Worm (Caenorhabditis elegans) whole organism, L4 larva: Measurements from ENCODE around the gene K08E7.8.
A peak's percentile ranks its signal among the peaks of the same experiment; 100 is the strongest.

Experiments
- F44E2.7 ChIP-seq: fragments of 200-800 bp; sonication (Bioruptor generic); IDR thresholded peaks from 2 replicates; pipeline ENCODE4 v2.1.2; 2022; ENCODE audit warnings: missing genetic modification characterization, missing compliant biosample characterization
- T20F7.1 ChIP-seq: fragments of 200-800 bp; sonication (Bioruptor generic); optimal IDR thresholded peaks from 2 replicates; lab custom pipeline; 2018; ENCODE audit warnings: mild to moderate bottlenecking, missing genetic modification characterization, missing compliant biosample characterization
- Y105C5A.15 ChIP-seq: fragments of 200-800 bp; sonication (Bioruptor generic); IDR thresholded peaks from 2 replicates; pipeline ENCODE4 v1.3.6; 2022; ENCODE audit warnings: missing genetic modification characterization, missing compliant biosample characterization
- Y48G9A.11 ChIP-seq: fragments of 200-800 bp; sonication (Bioruptor generic); IDR thresholded peaks from 2 replicates; pipeline ENCODE4 v1.3.6; 2022; ENCODE audit warnings: missing genetic modification reagents, missing genetic modification characterization, missing compliant biosample characterization
- ZK337.2 ChIP-seq: fragments of 200-800 bp; sonication (Bioruptor generic); IDR thresholded peaks from 2 replicates; pipeline ENCODE4 v1.3.6; 2022; ENCODE audit warnings: missing genetic modification reagents, missing genetic modification characterization, missing compliant biosample characterization
- ZK546.5 ChIP-seq, 2 experiments: sonication (generic microtip); optimal IDR thresholded peaks; 2 replicates each; lab custom pipeline; 2017; ENCODE audit warnings: missing biosample characterization in 2 of 2, missing genetic modification characterization in 2 of 2
- ama-1 ChIP-seq: fragments of 150-350 bp; optimal IDR thresholded peaks from 2 replicates; lab custom pipeline; 2014; ENCODE audit warnings: inconsistent platforms, mixed read lengths
- arid-1 ChIP-seq: fragments of 200-800 bp; sonication (Bioruptor generic); conservative IDR thresholded peaks from 2 replicates; pipeline ENCODE4 v1.3.6; 2022; ENCODE audit warnings: missing genetic modification reagents, missing genetic modification characterization, missing compliant biosample characterization
- attf-4 ChIP-seq: sonication (generic microtip); optimal IDR thresholded peaks from 3 replicates; lab custom pipeline; 2017; ENCODE audit warnings: missing biosample characterization, missing genetic modification characterization
- ceh-20 ChIP-seq: fragments of 200-800 bp; sonication (Bioruptor generic); IDR thresholded peaks from 2 replicates; pipeline ENCODE4 v1.3.6; 2022; ENCODE audit warnings: missing genetic modification reagents, missing genetic modification characterization, missing compliant biosample characterization
- ceh-28 ChIP-seq: fragments of 150-350 bp; optimal IDR thresholded peaks from 2 replicates; lab custom pipeline; 2014; ENCODE audit warnings: missing biosample characterization, missing genetic modification reagents, missing genetic modification characterization
- ceh-62 ChIP-seq: sonication (generic microtip); optimal IDR thresholded peaks from 2 replicates; lab custom pipeline; 2017; ENCODE audit warnings: missing biosample characterization, missing genetic modification characterization
- cey-2 ChIP-seq: sonication (generic microtip); optimal IDR thresholded peaks from 3 replicates; lab custom pipeline; 2017; ENCODE audit warnings: missing genetic modification characterization, mild to moderate bottlenecking, missing compliant biosample characterization, antibody characterized with exemption, borderline replicate concordance; ENCODE audit not compliant: insufficient read depth
- daf-16 ChIP-seq, 3 experiments: sonication (generic microtip); optimal IDR thresholded peaks; 2 replicates each; lab custom pipeline; 2016 to 2017; ENCODE audit warnings: missing genetic modification characterization in 3 of 3, missing genetic modification reagents in 3 of 3, mild to moderate bottlenecking in 2 of 3, missing compliant biosample characterization in 2 of 3, missing biosample characterization in 1 of 3, moderate library complexity in 1 of 3
- dmd-6 ChIP-seq: fragments of 200-800 bp; sonication (Bioruptor generic); IDR thresholded peaks from 2 replicates; pipeline ENCODE4 v1.3.6; 2022; ENCODE audit warnings: missing genetic modification reagents, missing genetic modification characterization, missing compliant biosample characterization
- dmd-9 ChIP-seq: fragments of 200-800 bp; sonication (Bioruptor generic); IDR thresholded peaks from 2 replicates; pipeline ENCODE4 v1.3.6; 2022; ENCODE audit warnings: missing genetic modification reagents, missing genetic modification characterization, missing compliant biosample characterization
- dve-1 ChIP-seq: sonication (generic microtip); optimal IDR thresholded peaks from 2 replicates; lab custom pipeline; 2017; ENCODE audit warnings: antibody characterized with exemption, mild to moderate bottlenecking, missing genetic modification characterization, missing compliant biosample characterization; ENCODE audit not compliant: insufficient read depth
- egl-27 ChIP-seq: sonication (generic microtip); optimal IDR thresholded peaks from 3 replicates; lab custom pipeline; 2017; ENCODE audit warnings: missing biosample characterization, missing genetic modification reagents, missing genetic modification characterization
- fkh-10 ChIP-seq: fragments of 150-350 bp; optimal IDR thresholded peaks from 2 replicates; lab custom pipeline; 2014; ENCODE audit warnings: missing biosample characterization, missing genetic modification reagents, missing genetic modification characterization
- gei-8 ChIP-seq: fragments of 200-800 bp; sonication (Bioruptor generic); optimal IDR thresholded peaks from 2 replicates; lab custom pipeline; 2018; ENCODE audit warnings: mild to moderate bottlenecking, missing genetic modification characterization, missing compliant biosample characterization
- hif-1 ChIP-seq, 2 experiments: sonication (generic microtip); optimal IDR thresholded peaks; 2 replicates each; lab custom pipeline; 2016 to 2017; ENCODE audit warnings: missing compliant biosample characterization in 2 of 2, missing genetic modification characterization in 2 of 2, missing genetic modification reagents in 2 of 2, missing genotype in 2 of 2, mild to moderate bottlenecking in 1 of 2
- hlh-11 ChIP-seq: fragments of 200-800 bp; sonication (Bioruptor generic); optimal IDR thresholded peaks from 2 replicates; lab custom pipeline; 2018; ENCODE audit warnings: mild to moderate bottlenecking, missing genetic modification characterization, missing compliant biosample characterization
- hlh-30 ChIP-seq: sonication (generic microtip); optimal IDR thresholded peaks from 2 replicates; lab custom pipeline; 2017; ENCODE audit warnings: antibody characterized with exemption, mild to moderate bottlenecking, missing genetic modification characterization, missing compliant biosample characterization; ENCODE audit not compliant: insufficient read depth
- lin-38 ChIP-seq: fragments of 200-800 bp; sonication (Bioruptor generic); IDR thresholded peaks from 2 replicates; pipeline ENCODE4 v1.3.6; 2022; ENCODE audit warnings: missing genetic modification reagents, missing genetic modification characterization, missing compliant biosample characterization
- lin-39 ChIP-seq: fragments of 150-350 bp; optimal IDR thresholded peaks from 2 replicates; lab custom pipeline; 2014; ENCODE audit warnings: missing biosample characterization, missing genetic modification reagents, missing genetic modification characterization
- lir-3 ChIP-seq: sonication (generic microtip); optimal IDR thresholded peaks from 2 replicates; lab custom pipeline; 2016; ENCODE audit warnings: mild to moderate bottlenecking, missing genetic modification characterization, missing compliant biosample characterization
- lsy-2 ChIP-seq, 2 experiments: fragments of 150-350 bp in 1 of 2; sonication (generic microtip) in 1 of 2; optimal IDR thresholded peaks; 2 replicates each; lab custom pipeline; 2014 to 2017; ENCODE audit warnings: missing biosample characterization in 2 of 2, missing genetic modification characterization in 2 of 2
- madf-9 ChIP-seq: fragments of 200-800 bp; sonication (Bioruptor generic); conservative IDR thresholded peaks from 2 replicates; pipeline ENCODE4 v1.3.6; 2022; ENCODE audit warnings: missing genetic modification reagents, missing genetic modification characterization, missing compliant biosample characterization
- mdl-1 ChIP-seq, 2 experiments: fragments of 150-350 bp in 1 of 2; sonication (generic microtip) in 1 of 2; optimal IDR thresholded peaks; 2 replicates each; lab custom pipeline; 2014 to 2017; ENCODE audit warnings: missing biosample characterization in 2 of 2, missing genetic modification characterization in 2 of 2
- mdt-29 ChIP-seq: fragments of 200-800 bp; sonication (Bioruptor generic); IDR thresholded peaks from 2 replicates; pipeline ENCODE4 v1.3.6; 2022; ENCODE audit warnings: missing genetic modification reagents, missing genetic modification characterization, missing compliant biosample characterization
- mep-1 ChIP-seq: fragments of 150-350 bp; sonication (generic microtip); optimal IDR thresholded peaks from 3 replicates; lab custom pipeline; 2014; ENCODE audit warnings: missing biosample characterization, missing genetic modification characterization
- mes-2 ChIP-seq: sonication (generic microtip); optimal IDR thresholded peaks from 2 replicates; lab custom pipeline; 2016; ENCODE audit warnings: missing genotype, mild to moderate bottlenecking, missing genetic modification characterization, missing compliant biosample characterization; ENCODE audit not compliant: poor library complexity, severe bottlenecking
- nhr-25 ChIP-seq: sonication (generic microtip); optimal IDR thresholded peaks from 2 replicates; lab custom pipeline; 2017; ENCODE audit warnings: missing genetic modification characterization, mild to moderate bottlenecking, missing compliant biosample characterization, antibody characterized with exemption, moderate library complexity, borderline replicate concordance; ENCODE audit not compliant: insufficient read depth
- nhr-28 ChIP-seq: fragments of 150-350 bp; optimal IDR thresholded peaks from 2 replicates; lab custom pipeline; 2014; ENCODE audit warnings: missing biosample characterization, missing genetic modification characterization
- nhr-41 ChIP-seq: fragments of 200-800 bp; sonication (Bioruptor generic); IDR thresholded peaks from 2 replicates; pipeline ENCODE4 v1.3.6; 2022; ENCODE audit warnings: missing genetic modification reagents, missing genetic modification characterization, missing compliant biosample characterization
- nhr-48 ChIP-seq: sonication (generic microtip); optimal IDR thresholded peaks from 2 replicates; lab custom pipeline; 2016; ENCODE audit warnings: mild to moderate bottlenecking, missing genetic modification characterization, missing compliant biosample characterization
- nhr-76 ChIP-seq: fragments of 150-350 bp; optimal IDR thresholded peaks from 2 replicates; lab custom pipeline; 2014; ENCODE audit warnings: missing biosample characterization, missing genetic modification characterization
- php-3 ChIP-seq: fragments of 200-800 bp; sonication (Bioruptor generic); IDR thresholded peaks from 2 replicates; pipeline ENCODE4 v1.3.6; 2022; ENCODE audit warnings: missing genetic modification reagents, missing genetic modification characterization, missing compliant biosample characterization
- pqm-1 ChIP-seq: sonication (generic microtip); optimal IDR thresholded peaks from 2 replicates; lab custom pipeline; 2017; ENCODE audit warnings: missing biosample characterization, missing genetic modification characterization
- saeg-2 ChIP-seq: fragments of 200-800 bp; sonication (Bioruptor generic); IDR thresholded peaks from 2 replicates; pipeline ENCODE4 v1.3.6; 2022; ENCODE audit warnings: missing genetic modification reagents, missing genetic modification characterization, missing compliant biosample characterization
- snpc-1.2 ChIP-seq: fragments of 200-800 bp; sonication (Bioruptor generic); IDR thresholded peaks from 2 replicates; pipeline ENCODE4 v1.3.6; 2022; ENCODE audit warnings: missing genetic modification reagents, missing genetic modification characterization, missing compliant biosample characterization
- snpc-4 ChIP-seq: fragments of 150-350 bp; optimal IDR thresholded peaks from 2 replicates; lab custom pipeline; 2014; ENCODE audit warnings: missing biosample characterization, missing genetic modification characterization
- spr-1 ChIP-seq: sonication (generic microtip); optimal IDR thresholded peaks from 2 replicates; lab custom pipeline; 2016; ENCODE audit warnings: mild to moderate bottlenecking, missing genetic modification characterization, missing compliant biosample characterization
- spr-3 ChIP-seq: fragments of 200-800 bp; sonication (Bioruptor generic); optimal IDR thresholded peaks from 2 replicates; lab custom pipeline; 2018; ENCODE audit warnings: mild to moderate bottlenecking, missing genetic modification characterization, missing compliant biosample characterization
- tag-97 ChIP-seq: fragments of 200-800 bp; sonication (Bioruptor generic); IDR thresholded peaks from 2 replicates; pipeline ENCODE4 v1.3.6; 2022; ENCODE audit warnings: missing genetic modification characterization, missing compliant biosample characterization
- unc-130 ChIP-seq: sonication (generic microtip); optimal IDR thresholded peaks from 2 replicates; lab custom pipeline; 2016; ENCODE audit warnings: missing genetic modification reagents, missing genetic modification characterization, missing compliant biosample characterization
- unc-62 ChIP-seq, 3 experiments: fragments of 150-350 bp in 1 of 3; sonication (generic microtip); optimal IDR thresholded peaks in 2 of 3; peaks in 1 of 3; 1 replicate in 1 of 3; 2 replicates in 2 of 3; lab custom pipeline; 2014 to 2017; ENCODE audit warnings: missing biosample characterization in 3 of 3, missing genetic modification characterization in 3 of 3, missing genetic modification reagents in 3 of 3, missing genotype in 1 of 3
- zag-1 ChIP-seq: fragments of 150-350 bp; optimal IDR thresholded peaks from 2 replicates; lab custom pipeline; 2014; ENCODE audit warnings: missing biosample characterization, missing genetic modification characterization
- zip-2 ChIP-seq: fragments of 150-350 bp; optimal IDR thresholded peaks from 2 replicates; lab custom pipeline; 2014; ENCODE audit warnings: missing biosample characterization, missing genetic modification characterization

K08E7.8 gene

DNA sequence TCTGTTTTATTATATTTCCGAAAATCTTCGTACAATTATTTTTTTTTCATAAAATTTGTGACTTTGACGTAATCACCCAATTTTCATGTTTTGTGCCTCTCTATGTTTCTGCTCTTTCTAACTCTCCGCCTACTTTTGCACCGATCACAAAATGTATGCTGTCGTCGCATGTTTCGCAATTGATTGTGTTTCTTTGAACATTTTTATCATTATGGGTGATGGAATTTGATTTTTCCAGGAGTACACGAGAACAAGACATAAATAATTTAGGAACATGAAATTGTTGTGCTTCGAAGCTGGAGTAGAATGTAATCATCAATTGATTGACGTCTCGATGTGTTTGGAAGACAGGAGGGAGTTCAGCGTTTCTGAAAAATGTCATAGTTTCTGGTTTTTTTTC, 15.1 kb upstream of the K08E7.8 start:
- TF ChIP-seq zip-2 (tag; lab: Kevin White, UChicago) (no peak), fkh-10 (GFP tag; lab: Kevin White, UChicago) (no peak), tag-97 (GFP tag; lab: Robert Waterston, UW) (no peak), ceh-62 (tag; lab: Kevin White, UChicago) (no peak), ZK337.2 (GFP tag; lab: Robert Waterston, UW) (no peak), saeg-2 (GFP tag; lab: Robert Waterston, UW) (peak; percentile 69; the same call in 1 of the 2 replicates), mep-1 (peak; percentile 41), nhr-48 (tag; lab: Kevin White, UChicago) (peak; percentile 92), daf-16 (GFP tag; optimal IDR thresholded peaks at IDR 0.05; lab: Kevin White, UChicago) (peak in 1 of 2 experiments; percentile 71), daf-16 (tag; optimal IDR thresholded peaks at IDR 0.05; lab: Kevin White, UChicago) (peak; percentile 97), nhr-28 (tag; lab: Kevin White, UChicago) (peak; percentile 91), egl-27 (no peak), pqm-1 (tag; lab: Kevin White, UChicago) (peak; percentile 95), Y105C5A.15 (GFP tag; lab: Robert Waterston, UW) (no peak), nhr-41 (GFP tag; lab: Robert Waterston, UW) (0 out of 2 replicates have a peak, but pooled peaks have one; percentile 26), hif-1 (tag; optimal IDR thresholded peaks at IDR 0.05; lab: Kevin White, UChicago) (no peak), dmd-6 (GFP tag; lab: Robert Waterston, UW) (peak; percentile 99), dve-1 (tag; lab: Kevin White, UChicago) (peak; percentile 89), unc-130 (GFP tag; lab: Kevin White, UChicago) (no peak), mdt-29 (GFP tag; lab: Robert Waterston, UW) (no peak), snpc-1.2 (GFP tag; lab: Robert Waterston, UW) (no peak), ceh-20 (peak; percentile 48; the same call in 1 of the 2 replicates), mdl-1 (tag; optimal IDR thresholded peaks at IDR 0.05; lab: Kevin White, UChicago) (peak in 1 of 2 experiments; percentile 7), spr-3 (GFP tag; lab: Kevin White, UChicago) (no peak), T20F7.1 (GFP tag; lab: Kevin White, UChicago) (peak; percentile 53), nhr-25 (no peak), ceh-28 (tag; lab: Kevin White, UChicago) (no peak), cey-2 (tag; lab: Kevin White, UChicago) (no peak), lir-3 (tag; lab: Kevin White, UChicago) (no peak), php-3 (GFP tag; lab: Robert Waterston, UW) (peak; percentile 92), F44E2.7 (no peak), lsy-2 (tag; optimal IDR thresholded peaks at IDR 0.05; lab: Kevin White, UChicago) (peak in 1 of 2 experiments; percentile 38), nhr-76 (tag; lab: Kevin White, UChicago) (no peak), mes-2 (tag; lab: Kevin White, UChicago) (peak; percentile 12), attf-4 (tag; lab: Kevin White, UChicago) (no peak), Y48G9A.11 (GFP tag; lab: Robert Waterston, UW) (no peak), ama-1 (no peak), dmd-9 (no peak), hlh-11 (tag; lab: Kevin White, UChicago) (peak; percentile 91), snpc-4 (tag; lab: Kevin White, UChicago) (no peak), ZK546.5 (tag; optimal IDR thresholded peaks at IDR 0.05; lab: Kevin White, UChicago) (no peak), zag-1 (no peak), spr-1 (no peak), madf-9 (GFP tag; lab: Robert Waterston, UW) (no peak), lin-38 (no peak), arid-1 (GFP tag; lab: Robert Waterston, UW) (no peak), hlh-30 (tag; lab: Kevin White, UChicago) (peak; percentile 18), gei-8 (GFP tag; lab: Kevin White, UChicago) (no peak), lin-39 (tag; lab: Kevin White, UChicago) (no peak), unc-62 (GFP tag; optimal IDR thresholded peaks at IDR 0.05 in 1 of 2; lab: Kevin White, UChicago) (peak in 1 of 2 experiments; percentile 32), unc-62 (tag; optimal IDR thresholded peaks at IDR 0.05; lab: Kevin White, UChicago) (no peak)
